Fruit fly (Drosophila melanogaster): Measurements from ENCODE around the gene Pli.

The Pli gene

dm6 chr3R:23909347-23909862 is 19.6 kb upstream of the Pli start (continued):
- TF ChIP-seq CG7357 (GFP tag; IDR thresholded peaks at IDR 0.05) = no peak
- no peak for TF ChIP-seq Gug (GFP tag; IDR thresholded peaks at IDR 0.05)
- TF ChIP-seq CG33213 (GFP tag; optimal IDR thresholded peaks at IDR 0.05) = peak; percentile 25
- no peak for TF ChIP-seq CG2712 (tag; optimal IDR thresholded peaks at IDR 0.05)
- peak; percentile 17 for TF ChIP-seq grau (tag; optimal IDR thresholded peaks at IDR 0.05)
- TF ChIP-seq dati (GFP tag; IDR thresholded peaks at IDR 0.05) = no peak
- TF ChIP-seq ara (GFP tag; IDR thresholded peaks at IDR 0.05) = peak; percentile 11; the same call in 1 of the 2 replicates
- no peak for TF ChIP-seq fd102C (GFP tag; optimal IDR thresholded peaks at IDR 0.05)
- TF ChIP-seq CG12942 (GFP tag; optimal IDR thresholded peaks at IDR 0.05) = no peak
- TF ChIP-seq sqz (GFP tag; optimal IDR thresholded peaks at IDR 0.05) = no peak
- TF ChIP-seq gsb (GFP tag; IDR thresholded peaks at IDR 0.05) = no peak
- TF ChIP-seq CG1024 (GFP tag; IDR thresholded peaks at IDR 0.05) = no peak
- TF ChIP-seq wek (GFP tag; optimal IDR thresholded peaks at IDR 0.05) = peak; percentile 53
- no peak for TF ChIP-seq CG2889 (GFP tag; IDR thresholded peaks at IDR 0.05)
- TF ChIP-seq CG10147 (GFP tag; optimal IDR thresholded peaks at IDR 0.05) = peak; percentile 37
- no peak for TF ChIP-seq z (GFP tag; IDR thresholded peaks at IDR 0.05)
- TF ChIP-seq scrt (GFP tag; optimal IDR thresholded peaks at IDR 0.05) = peak; percentile 0
- peak; percentile 39 for TF ChIP-seq onecut (GFP tag; IDR thresholded peaks at IDR 0.05)
- no peak for TF ChIP-seq CG6791 (GFP tag; IDR thresholded peaks at IDR 0.05; ENCODE audit: partially characterized antibody)
- peak; percentile 60 for TF ChIP-seq Fer1 (GFP tag; optimal IDR thresholded peaks at IDR 0.05)
- TF ChIP-seq CG6813 (GFP tag; optimal IDR thresholded peaks at IDR 0.05) = peak; percentile 67
- TF ChIP-seq Vsx1 (GFP tag; optimal IDR thresholded peaks at IDR 0.05) = peak; percentile 58
- TF ChIP-seq CG12071 (GFP tag; optimal IDR thresholded peaks at IDR 0.05) = peak; percentile 31
- TF ChIP-seq TFAM (GFP tag; optimal IDR thresholded peaks at IDR 0.05) = no peak
- TF ChIP-seq gce (GFP tag; IDR thresholded peaks at IDR 0.05) = no peak
- no peak for TF ChIP-seq Nf-YA (GFP tag; IDR thresholded peaks at IDR 0.05)
- no peak for TF ChIP-seq CG12236 (GFP tag; optimal IDR thresholded peaks at IDR 0.05)
- TF ChIP-seq Camta (GFP tag; optimal IDR thresholded peaks at IDR 0.05) = no peak
- peak; percentile 76 for TF ChIP-seq CG7987 (GFP tag; optimal IDR thresholded peaks at IDR 0.05)
- TF ChIP-seq CG6689 (GFP tag; IDR thresholded peaks at IDR 0.05) = no peak
- TF ChIP-seq CG14014 (GFP tag; IDR thresholded peaks at IDR 0.05) = peak; percentile 25; the same call in 1 of the 2 replicates
- TF ChIP-seq CG11504 (tag; optimal IDR thresholded peaks at IDR 0.05) = peak; percentile 44
- TF ChIP-seq vfl (GFP tag; optimal IDR thresholded peaks at IDR 0.05) = no peak
- peak; percentile 39 for TF ChIP-seq CG12299 (tag; optimal IDR thresholded peaks at IDR 0.05)
- peak; percentile 15 for TF ChIP-seq kni (GFP tag; optimal IDR thresholded peaks at IDR 0.05)
- TF ChIP-seq CG15269 (tag; optimal IDR thresholded peaks at IDR 0.05) = peak; percentile 75
- TF ChIP-seq gcm (GFP tag; optimal IDR thresholded peaks at IDR 0.05) = peak; percentile 10
- no peak for TF ChIP-seq CG2875 (GFP tag; optimal IDR thresholded peaks at IDR 0.05)
- TF ChIP-seq unpg (GFP tag; optimal IDR thresholded peaks at IDR 0.05) = peak; percentile 17
- peak; percentile 39 for TF ChIP-seq HHEX (GFP tag; optimal IDR thresholded peaks at IDR 0.05)
- peak; percentile 41 for TF ChIP-seq CoRest (tag; optimal IDR thresholded peaks at IDR 0.05)
- TF ChIP-seq fd64A (GFP tag; optimal IDR thresholded peaks at IDR 0.05) = peak; percentile 64
- TF ChIP-seq Hmr (GFP tag; optimal IDR thresholded peaks at IDR 0.05) = peak; percentile 49
- no peak for TF ChIP-seq CG8944 (GFP tag; optimal IDR thresholded peaks at IDR 0.05)
- no peak for TF ChIP-seq CG10979 (tag; optimal IDR thresholded peaks at IDR 0.05)
- TF ChIP-seq CG10321 (GFP tag; IDR thresholded peaks at IDR 0.05) = 0 out of 2 replicates have a peak, but pooled peaks have one; percentile 13
- TF ChIP-seq Sox102F (GFP tag; optimal IDR thresholded peaks at IDR 0.05) = peak; percentile 56
- no peak for TF ChIP-seq Atf-2 (GFP tag; optimal IDR thresholded peaks at IDR 0.05)
- TF ChIP-seq CG14441 (GFP tag; IDR thresholded peaks at IDR 0.05) = peak; percentile 9; the same call in 1 of the 2 replicates
- peak; percentile 55 for TF ChIP-seq fd3F (GFP tag; optimal IDR thresholded peaks at IDR 0.05)

Measured in whole organism, embryonic.